Worm (Caenorhabditis elegans) whole organism, L2 larva: ENCODE results near the gene F54F2.6.
A peak's percentile ranks its signal among the peaks of the same experiment; 100 is the strongest.

Experiments
- C34F6.9 ChIP-seq: fragments of 150-350 bp; optimal IDR thresholded peaks from 2 replicates; lab custom pipeline; 2014; ENCODE audit warnings: missing biosample characterization, missing genetic modification characterization
- F13H6.1 ChIP-seq: sonication (generic microtip); optimal IDR thresholded peaks from 2 replicates; lab custom pipeline; 2016; ENCODE audit warnings: missing genetic modification characterization, missing compliant biosample characterization
- R02D3.7 ChIP-seq: fragments of 150-350 bp; optimal IDR thresholded peaks from 2 replicates; lab custom pipeline; 2014; ENCODE audit warnings: missing biosample characterization, missing genetic modification characterization
- Y55F3AM.14 ChIP-seq: fragments of 200-800 bp; sonication (Bioruptor generic); optimal IDR thresholded peaks from 2 replicates; lab custom pipeline; 2018; ENCODE audit warnings: mild to moderate bottlenecking, missing genetic modification characterization, missing compliant biosample characterization
- alr-1 ChIP-seq: fragments of 150-350 bp; optimal IDR thresholded peaks from 2 replicates; lab custom pipeline; 2014; ENCODE audit warnings: missing biosample characterization, missing genetic modification characterization
- aly-2 ChIP-seq: fragments of 150-350 bp; optimal IDR thresholded peaks from 2 replicates; lab custom pipeline; 2014; ENCODE audit warnings: missing biosample characterization, missing genetic modification characterization
- ama-1 ChIP-seq: fragments of 150-350 bp; optimal IDR thresholded peaks from 2 replicates; lab custom pipeline; 2018; ENCODE audit warnings: inconsistent platforms
- blmp-1 ChIP-seq: sonication (generic microtip); optimal IDR thresholded peaks from 2 replicates; lab custom pipeline; 2017; ENCODE audit warnings: missing genetic modification characterization, mild to moderate bottlenecking, missing compliant biosample characterization, antibody characterized with exemption, moderate library complexity; ENCODE audit not compliant: insufficient read depth
- ceh-16 ChIP-seq: fragments of 150-350 bp; optimal IDR thresholded peaks from 2 replicates; lab custom pipeline; 2014; ENCODE audit warnings: missing biosample characterization, missing genetic modification characterization
- ceh-82 ChIP-seq: fragments of 150-350 bp; optimal IDR thresholded peaks from 2 replicates; lab custom pipeline; 2014; ENCODE audit warnings: missing biosample characterization, missing genetic modification characterization
- crh-2 ChIP-seq: sonication (generic microtip); optimal IDR thresholded peaks from 2 replicates; lab custom pipeline; 2017; ENCODE audit warnings: missing biosample characterization, missing genetic modification characterization
- egl-27 ChIP-seq: sonication (generic microtip); optimal IDR thresholded peaks from 3 replicates; lab custom pipeline; 2017; ENCODE audit warnings: missing biosample characterization, missing genetic modification reagents, missing genetic modification characterization
- elt-1 ChIP-seq: fragments of 150-350 bp; optimal IDR thresholded peaks from 2 replicates; lab custom pipeline; 2014; ENCODE audit warnings: missing biosample characterization, missing genetic modification characterization
- elt-3 ChIP-seq: sonication (generic microtip); optimal IDR thresholded peaks from 2 replicates; lab custom pipeline; 2017; ENCODE audit warnings: missing biosample characterization, missing genetic modification characterization
- fos-1 ChIP-seq: fragments of 150-350 bp; optimal IDR thresholded peaks from 2 replicates; lab custom pipeline; 2014; ENCODE audit warnings: missing biosample characterization, missing genetic modification characterization
- gmeb-1 ChIP-seq: fragments of 150-350 bp; optimal IDR thresholded peaks from 2 replicates; lab custom pipeline; 2014; ENCODE audit warnings: missing biosample characterization, missing genetic modification characterization
- lin-11 ChIP-seq: fragments of 150-350 bp; sonication (generic microtip); optimal IDR thresholded peaks from 2 replicates; lab custom pipeline; 2014; ENCODE audit warnings: missing biosample characterization, missing genetic modification characterization, inconsistent platforms, mixed read lengths
- lin-13 ChIP-seq: fragments of 150-350 bp; optimal IDR thresholded peaks from 2 replicates; lab custom pipeline; 2014; ENCODE audit warnings: missing biosample characterization, missing genetic modification reagents, missing genetic modification characterization
- lsy-2 ChIP-seq, 2 experiments: fragments of 150-350 bp in 1 of 2; sonication (generic microtip) in 1 of 2; optimal IDR thresholded peaks; 2 replicates each; lab custom pipeline; 2014 to 2017; ENCODE audit warnings: missing biosample characterization in 2 of 2, missing genetic modification characterization in 2 of 2
- mab-5 ChIP-seq: fragments of 150-350 bp; optimal IDR thresholded peaks from 2 replicates; lab custom pipeline; 2014; ENCODE audit warnings: missing biosample characterization, missing genetic modification characterization
- mdl-1 ChIP-seq, 2 experiments: fragments of 150-350 bp in 1 of 2; sonication (generic microtip) in 1 of 2; optimal IDR thresholded peaks; 2 replicates each; lab custom pipeline; 2017; ENCODE audit warnings: missing biosample characterization in 2 of 2, missing genetic modification characterization in 2 of 2
- nhr-10 ChIP-seq: sonication (generic microtip); optimal IDR thresholded peaks from 2 replicates; lab custom pipeline; 2017; ENCODE audit warnings: missing biosample characterization, missing genetic modification characterization
- nhr-11 ChIP-seq: fragments of 150-350 bp; optimal IDR thresholded peaks from 2 replicates; lab custom pipeline; 2014; ENCODE audit warnings: missing biosample characterization, missing genetic modification characterization
- nhr-12 ChIP-seq: fragments of 150-350 bp; optimal IDR thresholded peaks from 2 replicates; lab custom pipeline; 2014; ENCODE audit warnings: missing biosample characterization, missing genetic modification characterization
- nhr-129 ChIP-seq: fragments of 150-350 bp; optimal IDR thresholded peaks from 2 replicates; lab custom pipeline; 2014; ENCODE audit warnings: missing biosample characterization, missing genetic modification characterization
- nhr-21 ChIP-seq: fragments of 150-350 bp; optimal IDR thresholded peaks from 2 replicates; lab custom pipeline; 2014; ENCODE audit warnings: missing biosample characterization, missing genetic modification characterization
- nhr-25 ChIP-seq: fragments of 150-350 bp; sonication (generic microtip); optimal IDR thresholded peaks from 3 replicates; lab custom pipeline; 2014; ENCODE audit warnings: missing biosample characterization, missing genetic modification characterization
- nhr-6 ChIP-seq: fragments of 150-350 bp; optimal IDR thresholded peaks from 2 replicates; lab custom pipeline; 2014; ENCODE audit warnings: missing biosample characterization, missing genetic modification characterization
- nhr-77 ChIP-seq: fragments of 150-350 bp; optimal IDR thresholded peaks from 2 replicates; lab custom pipeline; 2014; ENCODE audit warnings: missing biosample characterization, missing genetic modification characterization
- peb-1 ChIP-seq: fragments of 150-350 bp; optimal IDR thresholded peaks from 2 replicates; lab custom pipeline; 2014; ENCODE audit warnings: missing biosample characterization, missing genetic modification characterization
- sem-4 ChIP-seq: fragments of 150-350 bp; optimal IDR thresholded peaks from 2 replicates; lab custom pipeline; 2014; ENCODE audit warnings: missing biosample characterization, missing genetic modification reagents, missing genetic modification characterization
- skn-1 ChIP-seq: sonication (generic microtip); optimal IDR thresholded peaks from 2 replicates; lab custom pipeline; 2017; ENCODE audit warnings: missing biosample characterization, missing genetic modification characterization
- sma-3 ChIP-seq: sonication (generic microtip); optimal IDR thresholded peaks from 2 replicates; lab custom pipeline; 2016; ENCODE audit warnings: missing genetic modification reagents, missing genetic modification characterization, missing compliant biosample characterization
- sma-9 ChIP-seq, 2 experiments: fragments of 150-350 bp in 1 of 2; sonication (generic microtip) in 1 of 2; optimal IDR thresholded peaks; 2 replicates each; lab custom pipeline; 2014 to 2016; ENCODE audit warnings: missing genetic modification characterization in 2 of 2, mild to moderate bottlenecking in 1 of 2, missing biosample characterization in 1 of 2, missing compliant biosample characterization in 1 of 2, missing genetic modification reagents in 1 of 2, moderate library complexity in 1 of 2
- snpc-4 ChIP-seq: fragments of 150-350 bp; optimal IDR thresholded peaks from 2 replicates; lab custom pipeline; 2014; ENCODE audit warnings: missing biosample characterization, missing genetic modification characterization
- unc-55 ChIP-seq: fragments of 150-350 bp; sonication (generic microtip); optimal IDR thresholded peaks from 3 replicates; lab custom pipeline; 2014; ENCODE audit warnings: missing biosample characterization, missing genetic modification reagents, missing genetic modification characterization
- zag-1 ChIP-seq: fragments of 150-350 bp; optimal IDR thresholded peaks from 2 replicates; lab custom pipeline; 2014; ENCODE audit warnings: missing biosample characterization, missing genetic modification characterization
- ztf-11 ChIP-seq: sonication (generic microtip); optimal IDR thresholded peaks from 2 replicates; lab custom pipeline; 2017; ENCODE audit warnings: missing biosample characterization, missing genetic modification characterization
- ztf-4 ChIP-seq: fragments of 150-350 bp; optimal IDR thresholded peaks from 2 replicates; lab custom pipeline; 2014; ENCODE audit warnings: missing biosample characterization, missing genetic modification characterization

Gene F54F2.6

ce11 chrIII:8794793-8795192, 5.7 kb downstream of the F54F2.6 start:
- peak; percentile 85 for TF ChIP-seq nhr-129 (tag; lab: Kevin White, UChicago)
- peak; percentile 37 for TF ChIP-seq lin-11 (tag; lab: Kevin White, UChicago)
- peak; percentile 45 for TF ChIP-seq nhr-21 (tag; lab: Kevin White, UChicago)
- no peak for TF ChIP-seq elt-1 (tag; lab: Kevin White, UChicago)
- TF ChIP-seq gmeb-1 (tag; lab: Kevin White, UChicago), result peak; percentile 70
- peak; percentile 79 for TF ChIP-seq nhr-25 (tag; lab: Kevin White, UChicago)
- TF ChIP-seq ceh-16 (tag; lab: Kevin White, UChicago), result peak; percentile 91
- peak; percentile 35 for TF ChIP-seq crh-2 (tag; lab: Kevin White, UChicago)
- peak; percentile 45 for TF ChIP-seq peb-1 (tag; lab: Kevin White, UChicago)
- peak; percentile 91 for TF ChIP-seq sma-9 (GFP tag; optimal IDR thresholded peaks at IDR 0.05; lab: Kevin White, UChicago)
- TF ChIP-seq sma-9 (tag; optimal IDR thresholded peaks at IDR 0.05; lab: Kevin White, UChicago), result no peak
- no peak for TF ChIP-seq nhr-77 (tag; lab: Kevin White, UChicago)
- no peak for TF ChIP-seq aly-2
- peak; percentile 86 for TF ChIP-seq sem-4
- peak; percentile 6 for TF ChIP-seq Y55F3AM.14
- peak; percentile 67 to 70 for TF ChIP-seq mdl-1 (tag; optimal IDR thresholded peaks at IDR 0.05; lab: Kevin White, UChicago)
- no peak for TF ChIP-seq nhr-12 (tag; lab: Kevin White, UChicago)
- no peak for TF ChIP-seq C34F6.9 (tag; lab: Kevin White, UChicago)
- peak; percentile 11 for TF ChIP-seq ztf-4 (tag; lab: Kevin White, UChicago)
- TF ChIP-seq ztf-11, result no peak
- TF ChIP-seq unc-55, result no peak
- no peak for TF ChIP-seq alr-1 (tag; lab: Kevin White, UChicago)
- TF ChIP-seq egl-27, result peak; percentile 74
- TF ChIP-seq lsy-2 (tag; optimal IDR thresholded peaks at IDR 0.05; lab: Kevin White, UChicago), result peak; percentile 13 to 77
- TF ChIP-seq lin-13, result peak; percentile 64
- TF ChIP-seq sma-3 (GFP tag; lab: Kevin White, UChicago), result peak; percentile 77
- no peak for TF ChIP-seq snpc-4 (tag; lab: Kevin White, UChicago)
- peak; percentile 80 for TF ChIP-seq fos-1 (tag; lab: Kevin White, UChicago)
- peak; percentile 92 for TF ChIP-seq blmp-1 (tag; lab: Kevin White, UChicago)
- TF ChIP-seq F13H6.1 (tag; lab: Kevin White, UChicago), result peak; percentile 93
- TF ChIP-seq, all 48 proteins: peak for 20

ce11 chrIII:8792251-8792650, 8.2 kb downstream of the F54F2.6 start, which contains the start of gene ztf-1:
TSS of gene ztf-1 (minus strand) at chrIII:8792351.
- TF ChIP-seq aly-2, result no peak
- no peak for TF ChIP-seq mdl-1 (tag; optimal IDR thresholded peaks at IDR 0.05; lab: Kevin White, UChicago)
- TF ChIP-seq skn-1, result no peak
- no peak for TF ChIP-seq mab-5 (tag; lab: Kevin White, UChicago)
- TF ChIP-seq unc-55, result no peak
- TF ChIP-seq nhr-11 (tag; lab: Kevin White, UChicago), result no peak

- TF ChIP-seq elt-3 (no peak), zag-1 (tag; lab: Kevin White, UChicago) (no peak), R02D3.7 (no peak), ceh-82 (tag; lab: Kevin White, UChicago) (no peak), lin-11 (tag; lab: Kevin White, UChicago) (no peak), ama-1 (lab: Kevin White, UChicago) (no peak), nhr-6 (no peak), nhr-10 (tag; lab: Kevin White, UChicago) (no peak), crh-2 (tag; lab: Kevin White, UChicago) (no peak), peb-1 (tag; lab: Kevin White, UChicago) (no peak), lsy-2 (tag; optimal IDR thresholded peaks at IDR 0.05; lab: Kevin White, UChicago) (no peak), nhr-129 (tag; lab: Kevin White, UChicago) (no peak), sma-9 (GFP tag; optimal IDR thresholded peaks at IDR 0.05; lab: Kevin White, UChicago) (no peak), sma-9 (tag; optimal IDR thresholded peaks at IDR 0.05; lab: Kevin White, UChicago) (no peak), sma-3 (GFP tag; lab: Kevin White, UChicago) (no peak), sem-4 (no peak), aly-2 (no peak)
These were observed 9.3 kb downstream of the F54F2.6 start, which contains the start of the genes zfp-1 and F54F2.14 for ce11 chrIII:8791235-8791634. TSS of gene zfp-1 (plus strand) at chrIII:8791535. TSS of gene F54F2.14 (plus strand) at chrIII:8791546.
